Fruit fly (Drosophila melanogaster) whole organism, embryonic: Measurements from ENCODE around the gene CG5810.

Experiments
- Ada2b ChIP-seq: fragments of 200-800 bp; sonication (Bioruptor generic); IDR thresholded peaks from 2 replicates; pipeline ENCODE4 v1.3.6; 2022; ENCODE audit warnings: missing biosample characterization, missing genetic modification characterization
- Atf6 ChIP-seq: fragments of 200-800 bp; sonication (Bioruptor generic); IDR thresholded peaks from 2 replicates; pipeline ENCODE4 v1.3.6; 2022; ENCODE audit warnings: missing biosample characterization, missing genetic modification characterization
- Bdp1 ChIP-seq: fragments of 200-800 bp; sonication (Bioruptor generic); optimal IDR thresholded peaks from 3 replicates; lab custom pipeline; 2016; ENCODE audit warnings: missing biosample characterization, missing genetic modification characterization
- CG11093 ChIP-seq: fragments of 200-800 bp; sonication (Bioruptor generic); IDR thresholded peaks from 3 replicates; pipeline ENCODE4 v1.3.6; 2022; ENCODE audit warnings: missing biosample characterization, missing genetic modification characterization
- CG12155 ChIP-seq: fragments of 200-800 bp; sonication (Bioruptor generic); optimal IDR thresholded peaks from 3 replicates; lab custom pipeline; 2016; ENCODE audit warnings: missing biosample characterization, missing genetic modification characterization
- CG12299 ChIP-seq: fragments of 200-800 bp; sonication (Bioruptor generic); optimal IDR thresholded peaks from 2 replicates; lab custom pipeline; 2018; ENCODE audit warnings: missing biosample characterization, mild to moderate bottlenecking, missing genetic modification characterization
- CG12659 ChIP-seq: fragments of 200-800 bp; sonication (Bioruptor generic); optimal IDR thresholded peaks from 3 replicates; lab custom pipeline; 2017; ENCODE audit warnings: mild to moderate bottlenecking, missing biosample characterization, missing genetic modification reagents, missing genetic modification characterization
- CG12769 ChIP-seq: fragments of 200-800 bp; sonication (Bioruptor generic); optimal IDR thresholded peaks from 2 replicates; lab custom pipeline; 2019; ENCODE audit warnings: missing biosample characterization, mild to moderate bottlenecking, missing genetic modification characterization, moderate library complexity
- CG13296 ChIP-seq: fragments of 200-800 bp; sonication (Bioruptor generic); optimal IDR thresholded peaks from 3 replicates; lab custom pipeline; 2018; ENCODE audit warnings: missing biosample characterization, mild to moderate bottlenecking, missing genetic modification characterization
- CG16815 ChIP-seq: fragments of 200-800 bp; sonication (Bioruptor generic); optimal IDR thresholded peaks from 3 replicates; lab custom pipeline; 2017; ENCODE audit warnings: missing biosample characterization, mild to moderate bottlenecking, missing genetic modification characterization
- CG17385 ChIP-seq: fragments of 200-800 bp; sonication (Bioruptor generic); optimal IDR thresholded peaks from 3 replicates; lab custom pipeline; 2018; ENCODE audit warnings: missing biosample characterization, mild to moderate bottlenecking, missing genetic modification characterization
- CG17802 ChIP-seq: fragments of 200-800 bp; sonication (Bioruptor generic); optimal IDR thresholded peaks from 2 replicates; lab custom pipeline; 2018; ENCODE audit warnings: missing biosample characterization, mild to moderate bottlenecking, missing genetic modification characterization, moderate library complexity
- CG18476 ChIP-seq: fragments of 200-800 bp; sonication (Bioruptor generic); optimal IDR thresholded peaks from 2 replicates; lab custom pipeline; 2016; ENCODE audit warnings: missing biosample characterization, mild to moderate bottlenecking, missing genetic modification characterization
- CG18619 ChIP-seq: fragments of 200-800 bp; sonication (Bioruptor generic); optimal IDR thresholded peaks from 3 replicates; lab custom pipeline; 2017; ENCODE audit warnings: missing biosample characterization, mild to moderate bottlenecking, missing genetic modification characterization
- CG2116 ChIP-seq: fragments of 200-800 bp; sonication (Bioruptor generic); optimal IDR thresholded peaks from 3 replicates; lab custom pipeline; 2018; ENCODE audit warnings: missing biosample characterization, mild to moderate bottlenecking, missing genetic modification characterization
- CG33557 ChIP-seq: fragments of 200-800 bp; sonication (Bioruptor generic); optimal IDR thresholded peaks from 2 replicates; lab custom pipeline; 2019; ENCODE audit warnings: missing biosample characterization, mild to moderate bottlenecking, missing genetic modification characterization, moderate library complexity
- CG34376 ChIP-seq: fragments of 200-800 bp; sonication (Bioruptor generic); optimal IDR thresholded peaks from 2 replicates; lab custom pipeline; 2018; ENCODE audit warnings: missing biosample characterization, mild to moderate bottlenecking, missing genetic modification characterization
- CG42726 ChIP-seq: fragments of 200-800 bp; sonication (Bioruptor generic); IDR thresholded peaks from 2 replicates; pipeline ENCODE4 v1.3.6; 2022; ENCODE audit warnings: missing biosample characterization, missing genetic modification characterization; ENCODE audit not compliant: partially characterized antibody
- CG5245 ChIP-seq: fragments of 200-800 bp; sonication (Bioruptor generic); optimal IDR thresholded peaks from 3 replicates; lab custom pipeline; 2016; ENCODE audit warnings: missing biosample characterization, missing genetic modification characterization
- CG6791 ChIP-seq: fragments of 200-800 bp; sonication (Bioruptor generic); IDR thresholded peaks from 3 replicates; pipeline ENCODE4 v1.3.6; 2022; ENCODE audit warnings: missing biosample characterization, missing genetic modification characterization; ENCODE audit not compliant: partially characterized antibody
- CG8765 ChIP-seq: fragments of 200-800 bp; sonication (Bioruptor generic); IDR thresholded peaks from 2 replicates; pipeline ENCODE4 v1.3.6; 2022; ENCODE audit warnings: missing biosample characterization, missing genetic modification characterization
- CG9609 ChIP-seq: fragments of 200-800 bp; sonication (Bioruptor generic); optimal IDR thresholded peaks from 3 replicates; lab custom pipeline; 2016; ENCODE audit warnings: missing biosample characterization, missing genetic modification characterization
- CG9727 ChIP-seq: fragments of 200-800 bp; sonication (Bioruptor generic); optimal IDR thresholded peaks from 3 replicates; lab custom pipeline; 2017; ENCODE audit warnings: missing biosample characterization, mild to moderate bottlenecking, missing genetic modification characterization
- D19A ChIP-seq: fragments of 200-800 bp; optimal IDR thresholded peaks from 3 replicates; lab custom pipeline; 2019; ENCODE audit warnings: missing biosample characterization, mild to moderate bottlenecking, missing genetic modification characterization, moderate library complexity
- Doc2 ChIP-seq: fragments of 200-800 bp; sonication (Bioruptor generic); IDR thresholded peaks from 2 replicates; pipeline ENCODE4 v1.3.6; 2022; ENCODE audit warnings: missing biosample characterization, missing genetic modification characterization
- Drgx ChIP-seq: fragments of 200-800 bp; sonication (Bioruptor generic); IDR thresholded peaks from 2 replicates; pipeline ENCODE4 v1.3.6; 2022; ENCODE audit warnings: missing biosample characterization, missing genetic modification characterization
- Elba2 ChIP-seq: fragments of 200-800 bp; sonication (Bioruptor generic); optimal IDR thresholded peaks from 3 replicates; lab custom pipeline; 2016; ENCODE audit warnings: missing biosample characterization, missing genetic modification characterization
- HLH3B ChIP-seq: fragments of 200-800 bp; sonication (Bioruptor generic); IDR thresholded peaks from 2 replicates; pipeline ENCODE4 v1.3.6; 2022; ENCODE audit warnings: missing biosample characterization, missing genetic modification characterization
- Hey ChIP-seq: fragments of 200-800 bp; sonication (Bioruptor generic); optimal IDR thresholded peaks from 3 replicates; lab custom pipeline; 2018; ENCODE audit warnings: missing biosample characterization, mild to moderate bottlenecking, missing genetic modification characterization
- HmgZ ChIP-seq: fragments of 200-800 bp; sonication (Bioruptor generic); optimal IDR thresholded peaks from 2 replicates; lab custom pipeline; 2018; ENCODE audit warnings: missing biosample characterization, mild to moderate bottlenecking, missing genetic modification characterization
- Hmr ChIP-seq: fragments of 200-800 bp; sonication (Bioruptor generic); optimal IDR thresholded peaks from 3 replicates; lab custom pipeline; 2017; ENCODE audit warnings: mild to moderate bottlenecking, missing biosample characterization, missing genetic modification reagents, missing genetic modification characterization
- Hr51 ChIP-seq, 2 experiments: fragments of 200-800 bp; sonication (Bioruptor generic); optimal IDR thresholded peaks; 2 replicates in 1 of 2; 3 replicates in 1 of 2; lab custom pipeline; 2016 to 2018; ENCODE audit warnings: missing biosample characterization in 2 of 2, missing genetic modification characterization in 2 of 2, mild to moderate bottlenecking in 1 of 2, moderate library complexity in 1 of 2
- Opbp ChIP-seq: fragments of 200-800 bp; sonication (Bioruptor generic); IDR thresholded peaks from 3 replicates; pipeline ENCODE4 v1.3.6; 2022; ENCODE audit warnings: missing biosample characterization, missing genetic modification characterization; ENCODE audit not compliant: partially characterized antibody
- Pdp1 ChIP-seq, 2 experiments: fragments of 200-800 bp; sonication (Bioruptor generic); optimal IDR thresholded peaks; 3 replicates each; lab custom pipeline; 2016; ENCODE audit warnings: missing biosample characterization in 2 of 2, missing genetic modification characterization in 2 of 2, mild to moderate bottlenecking in 1 of 2, moderate library complexity in 1 of 2
- Sry-β ChIP-seq: fragments of 200-800 bp; sonication (Bioruptor generic); optimal IDR thresholded peaks from 2 replicates; lab custom pipeline; 2018; ENCODE audit warnings: missing biosample characterization, mild to moderate bottlenecking, missing genetic modification characterization, moderate library complexity
- TFAM ChIP-seq: fragments of 200-800 bp; sonication (Bioruptor generic); optimal IDR thresholded peaks from 2 replicates; lab custom pipeline; 2017; ENCODE audit warnings: missing biosample characterization, missing genetic modification characterization, inconsistent platforms
- amos ChIP-seq: fragments of 200-800 bp; sonication (Bioruptor generic); IDR thresholded peaks from 2 replicates; pipeline ENCODE4 v1.3.6; 2022; ENCODE audit warnings: missing biosample characterization, missing genetic modification characterization; ENCODE audit not compliant: partially characterized antibody
- dan ChIP-seq: fragments of 200-800 bp; sonication (Bioruptor generic); IDR thresholded peaks from 2 replicates; pipeline ENCODE4 v1.3.6; 2022; ENCODE audit warnings: missing biosample characterization, missing genetic modification characterization
- exex ChIP-seq: fragments of 200-800 bp; sonication (Bioruptor generic); optimal IDR thresholded peaks from 4 replicates; lab custom pipeline; 2018; ENCODE audit warnings: missing biosample characterization, mild to moderate bottlenecking, missing genetic modification characterization, moderate library complexity
- gsb-n ChIP-seq: fragments of 200-800 bp; sonication (Bioruptor generic); optimal IDR thresholded peaks from 3 replicates; lab custom pipeline; 2018; ENCODE audit warnings: missing biosample characterization, mild to moderate bottlenecking, missing genetic modification characterization
- h ChIP-seq: fragments of >200 bp; optimal IDR thresholded peaks from 2 replicates; lab custom pipeline; 2017
- mirr ChIP-seq: fragments of 200-800 bp; sonication (Bioruptor generic); optimal IDR thresholded peaks from 3 replicates; lab custom pipeline; 2018; ENCODE audit warnings: missing biosample characterization, mild to moderate bottlenecking, missing genetic modification characterization
- pan ChIP-seq, 4 experiments: fragments of >200 bp in 3 of 4; fragments of 200-800 bp in 1 of 4; sonication (Bioruptor generic) in 1 of 4; optimal IDR thresholded peaks in 3 of 4; IDR thresholded peaks in 1 of 4; 2 replicates each; pipeline versions ENCODE4 v1.3.6 to Lab custom; 2017 to 2022; ENCODE audit warnings: missing biosample characterization in 2 of 4, missing genetic modification characterization in 2 of 4, mixed read lengths in 1 of 4
- pnt ChIP-seq: fragments of 200-800 bp; sonication (Bioruptor generic); optimal IDR thresholded peaks from 3 replicates; lab custom pipeline; 2016; ENCODE audit warnings: missing biosample characterization, missing genetic modification characterization
- sug ChIP-seq: fragments of 200-800 bp; optimal IDR thresholded peaks from 2 replicates; lab custom pipeline; 2019; ENCODE audit warnings: missing biosample characterization, mild to moderate bottlenecking, missing genetic modification characterization, moderate library complexity
- unc-4 ChIP-seq: fragments of 200-800 bp; sonication (Bioruptor generic); IDR thresholded peaks from 2 replicates; pipeline ENCODE4 v1.3.6; 2022; ENCODE audit warnings: missing biosample characterization, missing genetic modification characterization; ENCODE audit not compliant: partially characterized antibody
- zen2 ChIP-seq: fragments of 200-800 bp; sonication (Bioruptor generic); IDR thresholded peaks from 3 replicates; pipeline ENCODE4 v1.3.6; 2022; ENCODE audit warnings: missing biosample characterization, missing genetic modification characterization; ENCODE audit not compliant: partially characterized antibody

The CG5810 gene

DNA sequence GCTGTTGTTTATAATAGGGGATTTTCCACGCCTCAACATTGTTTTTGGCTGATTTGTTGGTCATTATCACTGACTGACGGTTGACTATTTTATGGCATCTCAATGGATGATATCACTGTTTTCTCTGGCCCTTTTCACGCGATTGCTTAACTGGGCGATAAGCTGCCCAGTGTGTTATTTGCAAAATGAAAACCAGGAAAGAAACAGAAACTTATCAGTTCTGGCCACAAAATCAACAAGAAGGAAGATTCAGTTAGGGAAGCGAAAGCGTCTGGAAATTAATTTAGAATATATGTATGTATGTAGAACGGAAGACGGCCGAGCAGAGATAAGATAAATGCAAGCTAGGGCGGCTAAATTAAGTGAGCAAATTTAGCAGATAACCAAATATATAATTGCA, 18.4 kb downstream of the CG5810 start:
- TF ChIP-seq Pdp1 (GFP tag; optimal IDR thresholded peaks at IDR 0.05; lab: Kevin White, UChicago) (peak in 1 of 2 experiments; percentile 33), Hr51 (GFP tag; optimal IDR thresholded peaks at IDR 0.05; lab: Kevin White, UChicago) (no peak), CG34376 (GFP tag; lab: Kevin White, UChicago) (peak; percentile 33), CG11093 (no peak), CG12659 (GFP tag; lab: Kevin White, UChicago) (no peak), CG33557 (GFP tag; lab: Kevin White, UChicago) (no peak), CG17385 (GFP tag; lab: Kevin White, UChicago) (no peak), Hey (tag; lab: Kevin White, UChicago) (no peak), CG8765 (no peak), zen2 (no peak), CG12769 (tag; lab: Kevin White, UChicago) (peak; percentile 5), Sry-β (GFP tag; lab: Kevin White, UChicago) (no peak), gsb-n (tag; lab: Kevin White, UChicago) (no peak), mirr (GFP tag; lab: Kevin White, UChicago) (peak; percentile 64), sug (peak; percentile 21), exex (tag; lab: Kevin White, UChicago) (peak; percentile 86), CG16815 (GFP tag; lab: Kevin White, UChicago) (no peak), Ada2b (GFP tag; lab: Robert Waterston, UW) (no peak), CG9727 (GFP tag; lab: Kevin White, UChicago) (no peak), Hmr (GFP tag; lab: Kevin White, UChicago) (no peak), TFAM (no peak)

DNA sequence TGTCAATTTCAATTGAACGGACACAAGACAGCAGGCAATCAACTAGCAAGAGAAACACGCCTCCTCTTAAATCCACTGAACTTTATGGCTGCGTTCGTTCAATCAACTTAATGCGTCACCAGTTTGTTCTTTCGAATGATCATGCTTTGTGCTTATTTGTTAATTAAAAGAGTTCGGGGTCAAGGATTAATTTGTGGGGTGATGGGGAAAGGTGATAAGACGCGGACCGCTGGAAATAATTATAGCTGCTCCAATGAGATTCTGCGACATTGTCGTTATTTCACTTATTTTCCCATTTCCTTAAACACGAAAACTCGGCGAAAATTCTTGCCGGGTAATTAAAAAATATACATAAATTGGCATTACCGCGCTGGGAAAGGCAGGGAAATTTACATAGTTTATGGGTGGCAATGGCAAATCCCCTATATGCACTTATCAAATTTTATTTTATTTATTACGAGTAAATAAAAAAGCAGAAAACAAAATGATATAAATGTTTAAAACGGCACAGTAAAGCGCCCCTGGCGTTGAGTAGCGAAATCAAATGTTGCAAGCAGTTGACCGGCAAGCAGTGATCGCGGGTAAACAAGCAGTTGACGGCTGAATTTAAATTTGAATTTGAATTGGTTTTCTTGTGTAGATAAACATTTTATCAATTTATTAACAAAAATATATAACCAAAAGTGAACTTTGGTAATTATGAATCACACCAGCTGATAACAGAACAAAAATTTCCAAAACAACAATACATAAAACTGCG, 21.0 kb downstream of the CG5810 start:
- TF ChIP-seq CG18619 = peak; percentile 81
- peak; percentile 63 for TF ChIP-seq CG17802
- no peak for TF ChIP-seq Doc2 (GFP tag; lab: Robert Waterston, UW)
- peak; percentile 60; the same call in 1 of the 2 replicates for TF ChIP-seq CG42726
- TF ChIP-seq amos (GFP tag; lab: Robert Waterston, UW) = peak; percentile 24; the same call in 1 of the 2 replicates
- no peak for TF ChIP-seq CG12299 (tag; lab: Kevin White, UChicago)
- peak; percentile 61 for TF ChIP-seq CG13296
- TF ChIP-seq HLH3B (GFP tag; lab: Robert Waterston, UW) = peak; percentile 63
- peak; percentile 44 for TF ChIP-seq Ada2b (GFP tag; lab: Robert Waterston, UW)
- TF ChIP-seq dan (GFP tag; lab: Robert Waterston, UW) = no peak
- no peak for TF ChIP-seq unc-4
- TF ChIP-seq D19A (tag; lab: Kevin White, UChicago) = peak; percentile 27
- TF ChIP-seq h (lab: Kevin White, UChicago) = no peak
- TF ChIP-seq CG2116 (GFP tag; lab: Kevin White, UChicago) = peak; percentile 37
- TF ChIP-seq HmgZ (tag; lab: Kevin White, UChicago) = peak; percentile 83
- peak; percentile 59; the same call in 1 of the 3 replicates for TF ChIP-seq Opbp (GFP tag; lab: Robert Waterston, UW)
- TF ChIP-seq CG6791 (GFP tag; lab: Robert Waterston, UW) = 0 out of 3 replicates have a peak, but pooled peaks have one; percentile 29
- TF ChIP-seq pnt (GFP tag; lab: Kevin White, UChicago) = peak; percentile 43
- TF ChIP-seq CG5245 = peak; percentile 77
- peak; percentile 38 for TF ChIP-seq CG18476
- peak; percentile 63 for TF ChIP-seq Atf6
- no peak for TF ChIP-seq pan (optimal IDR thresholded peaks at IDR 0.05; lab: Kevin White, UChicago)
- peak in 1 of 2 experiments; percentile 81 for TF ChIP-seq pan (GFP tag; optimal IDR thresholded peaks at IDR 0.05 in 1 of 2, IDR thresholded peaks at IDR 0.05 in 1 of 2)
- TF ChIP-seq Elba2 (GFP tag; lab: Kevin White, UChicago) = no peak
- TF ChIP-seq CG12155 (GFP tag; lab: Kevin White, UChicago) = peak; percentile 30
- peak; percentile 82 for TF ChIP-seq Bdp1 (GFP tag; lab: Kevin White, UChicago)
- peak; percentile 81 for TF ChIP-seq CG9609 (GFP tag; lab: Kevin White, UChicago)
- peak; percentile 33; the same call in 1 of the 2 replicates for TF ChIP-seq Drgx (GFP tag; lab: Robert Waterston, UW)
